Fruit fly (Drosophila melanogaster): ENCODE results near the gene oxt.

DNA sequence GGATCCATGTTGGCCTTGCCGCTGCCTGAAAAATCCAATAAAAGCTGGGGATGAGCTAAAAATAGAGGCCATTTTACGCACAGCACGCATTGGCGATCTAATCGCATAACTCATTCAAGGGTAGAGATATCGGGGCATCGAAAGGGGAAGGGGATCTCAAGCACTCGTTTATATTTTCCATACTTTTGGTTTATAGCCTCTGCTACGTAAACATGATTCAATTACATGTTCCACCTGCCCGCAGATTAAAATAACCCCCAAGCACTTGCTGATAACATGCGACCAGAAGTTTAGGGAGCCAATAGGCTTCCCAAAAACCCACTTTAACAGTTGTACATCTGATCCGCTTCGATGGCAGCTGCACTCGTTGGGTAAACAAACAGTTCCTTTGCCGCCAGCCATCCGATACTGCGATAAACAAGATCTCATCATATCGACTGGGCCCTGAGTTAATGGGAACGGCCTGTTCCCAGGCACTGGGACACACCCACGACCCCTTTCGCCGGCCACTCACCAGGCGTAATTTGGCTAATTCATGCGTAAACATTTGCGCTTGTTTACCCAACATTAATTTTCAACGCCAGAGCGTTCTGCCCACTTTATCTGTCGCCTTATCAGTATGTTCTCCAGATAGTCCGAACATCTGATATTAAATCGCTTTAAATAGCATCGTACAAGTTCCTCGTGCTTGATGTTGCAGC is 8.4 kb downstream of the oxt start:
- TF ChIP-seq psq (optimal IDR thresholded peaks at IDR 0.05) (no peak), pan (optimal IDR thresholded peaks at IDR 0.05) (no peak), usp (GFP tag; optimal IDR thresholded peaks at IDR 0.05) (no peak)

Measured in whole organism.